Fruit fly (Drosophila melanogaster) whole organism, adult: ENCODE results near the gene CG4497.

ENCODE experiments used
- CG11617 ChIP-seq: fragments of 200-800 bp; sonication (Bioruptor generic); optimal IDR thresholded peaks from 2 replicates; lab custom pipeline; 2017; ENCODE audit warnings: mild to moderate bottlenecking, missing biosample characterization, missing genetic modification reagents, missing genetic modification characterization
- CG12768 ChIP-seq: fragments of 200-800 bp; sonication (Bioruptor generic); optimal IDR thresholded peaks from 2 replicates; lab custom pipeline; 2017; ENCODE audit warnings: missing biosample characterization, missing genetic modification characterization, mild to moderate bottlenecking, moderate library complexity, missing genetic modification reagents
- CG5204 ChIP-seq: fragments of 200-800 bp; sonication (Bioruptor generic); optimal IDR thresholded peaks from 2 replicates; lab custom pipeline; 2016; ENCODE audit warnings: missing biosample characterization, missing genetic modification characterization
- CG7045 ChIP-seq: fragments of 200-800 bp; sonication (Bioruptor generic); optimal IDR thresholded peaks from 2 replicates; lab custom pipeline; 2017; ENCODE audit warnings: missing biosample characterization, mild to moderate bottlenecking, missing genetic modification characterization
- CG7101 ChIP-seq: fragments of 200-800 bp; sonication (Bioruptor generic); optimal IDR thresholded peaks from 2 replicates; lab custom pipeline; 2018; ENCODE audit warnings: missing biosample characterization, mild to moderate bottlenecking, missing genetic modification characterization, moderate library complexity
- Clk ChIP-seq: fragments of 200-800 bp; sonication (Bioruptor generic); optimal IDR thresholded peaks from 2 replicates; lab custom pipeline; 2017; ENCODE audit warnings: missing biosample characterization, missing genetic modification characterization
- Crg-1 ChIP-seq: fragments of 200-800 bp; sonication (Bioruptor generic); optimal IDR thresholded peaks from 2 replicates; lab custom pipeline; 2016; ENCODE audit warnings: missing biosample characterization, missing genetic modification characterization
- cic ChIP-seq: fragments of 200-800 bp; sonication (Bioruptor generic); optimal IDR thresholded peaks from 2 replicates; lab custom pipeline; 2017; ENCODE audit warnings: missing biosample characterization, mild to moderate bottlenecking, missing genetic modification characterization, moderate library complexity
- kay ChIP-seq: fragments of 200-800 bp; sonication (Bioruptor generic); peaks from one replicate; lab custom pipeline; 2016; ENCODE audit warnings: missing biosample characterization, missing genetic modification characterization, borderline replicate concordance
- tj ChIP-seq: fragments of 200-800 bp; sonication (Bioruptor generic); optimal IDR thresholded peaks from 3 replicates; lab custom pipeline; 2017; ENCODE audit warnings: missing biosample characterization, mild to moderate bottlenecking, missing genetic modification characterization, moderate library complexity

DNA sequence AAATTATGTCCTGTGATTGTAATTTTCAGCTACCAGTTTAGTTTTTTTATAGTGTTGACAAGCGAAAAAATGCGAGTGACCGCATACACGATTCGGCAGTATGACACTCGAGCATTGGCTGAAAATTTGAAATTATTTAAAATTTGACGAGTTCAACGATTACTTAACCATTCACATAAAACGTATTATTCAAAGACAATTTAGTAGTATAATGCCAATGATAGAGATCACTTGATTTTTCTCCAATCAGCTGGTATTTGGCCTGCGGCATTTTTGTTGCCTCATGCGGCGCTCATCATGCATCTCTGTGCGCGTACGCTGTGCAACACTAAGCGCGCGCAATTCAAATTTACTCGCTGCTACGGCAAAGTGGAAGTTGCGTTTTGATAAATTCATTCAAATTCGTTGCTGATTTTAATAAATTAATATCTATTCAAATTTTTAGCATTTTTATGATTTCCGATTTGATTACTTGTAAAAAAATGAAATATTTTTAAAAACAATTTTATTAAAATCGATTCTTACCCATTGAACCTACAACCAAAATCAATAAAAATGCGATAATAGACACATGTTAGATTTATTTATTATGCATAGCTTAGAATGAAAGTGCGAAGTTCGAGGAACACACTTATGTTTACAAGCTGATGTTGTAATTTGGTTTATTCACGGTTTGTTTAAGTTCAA is at the start of gene CG4497:
- TF ChIP-seq CG5204 (GFP tag; lab: Kevin White, UChicago) (peak; percentile 96), kay (GFP tag; lab: Kevin White, UChicago) (peak; percentile 93), CG12768 (GFP tag; lab: Kevin White, UChicago) (peak; percentile 92), cic (GFP tag; lab: Kevin White, UChicago) (peak; percentile 71), tj (GFP tag; lab: Kevin White, UChicago) (peak; percentile 82), Crg-1 (peak; percentile 96), CG7045 (GFP tag; lab: Kevin White, UChicago) (peak; percentile 93), CG7101 (tag; lab: Kevin White, UChicago) (peak; percentile 89), CG11617 (GFP tag; lab: Kevin White, UChicago) (peak; percentile 95), Clk (GFP tag; lab: Kevin White, UChicago) (peak; percentile 95)
